Worm (Caenorhabditis elegans) whole organism, L1 larva: ENCODE data around the gene C06E4.2.

ENCODE experiments used
- C04F5.9 ChIP-seq: sonication (generic microtip); optimal IDR thresholded peaks from 2 replicates; lab custom pipeline; 2016; ENCODE audit warnings: missing genetic modification characterization, missing compliant biosample characterization
- C34B4.2 ChIP-seq: sonication (generic microtip); optimal IDR thresholded peaks from 2 replicates; lab custom pipeline; 2017; ENCODE audit warnings: mild to moderate bottlenecking, missing genetic modification characterization, missing compliant biosample characterization
- F16B12.6 ChIP-seq: fragments of 150-350 bp; optimal IDR thresholded peaks from 2 replicates; lab custom pipeline; 2014; ENCODE audit warnings: missing biosample characterization, missing genetic modification characterization
- aha-1 ChIP-seq: fragments of 150-350 bp; optimal IDR thresholded peaks from 2 replicates; lab custom pipeline; 2014; ENCODE audit warnings: missing biosample characterization, missing genetic modification characterization
- alr-1 ChIP-seq: fragments of 200-800 bp; sonication (Bioruptor generic); optimal IDR thresholded peaks from 2 replicates; lab custom pipeline; 2018; ENCODE audit warnings: borderline replicate concordance, mild to moderate bottlenecking, missing genetic modification characterization, missing compliant biosample characterization
- aly-2 ChIP-seq: fragments of 150-350 bp; optimal IDR thresholded peaks from 2 replicates; lab custom pipeline; 2014; ENCODE audit warnings: missing biosample characterization, missing genetic modification characterization
- ces-1 ChIP-seq: fragments of 150-350 bp; optimal IDR thresholded peaks from 2 replicates; lab custom pipeline; 2014; ENCODE audit warnings: missing biosample characterization, missing genetic modification reagents, missing genetic modification characterization
- dpl-1 ChIP-seq, 3 experiments: fragments of 150-350 bp in 2 of 3; sonication (generic microtip) in 1 of 3; optimal IDR thresholded peaks; 2 replicates each; lab custom pipeline; 2014 to 2017; ENCODE audit warnings: missing biosample characterization in 3 of 3, missing genetic modification characterization in 3 of 3, missing genetic modification reagents in 3 of 3
- dsc-1 ChIP-seq: sonication (generic microtip); optimal IDR thresholded peaks from 2 replicates; lab custom pipeline; 2016; ENCODE audit warnings: mild to moderate bottlenecking, missing genetic modification characterization, missing compliant biosample characterization
- egl-13 ChIP-seq: sonication (generic microtip); optimal IDR thresholded peaks from 2 replicates; lab custom pipeline; 2016; ENCODE audit warnings: missing genotype, missing genetic modification reagents, missing genetic modification characterization, missing compliant biosample characterization
- egl-27 ChIP-seq, 2 experiments: fragments of 150-350 bp in 1 of 2; sonication (generic microtip); optimal IDR thresholded peaks; 3 replicates each; lab custom pipeline; 2017 to 2018; ENCODE audit warnings: missing biosample characterization in 2 of 2, missing genetic modification characterization in 2 of 2, missing genetic modification reagents in 2 of 2
- ets-5 ChIP-seq: fragments of 200-800 bp; sonication (Bioruptor generic); IDR thresholded peaks from 2 replicates; pipeline ENCODE4 v1.3.6; 2022; ENCODE audit warnings: missing genetic modification characterization, missing compliant biosample characterization
- fkh-4 ChIP-seq: sonication (generic microtip); optimal IDR thresholded peaks from 2 replicates; lab custom pipeline; 2016; ENCODE audit warnings: missing compliant biosample characterization, missing genetic modification characterization, borderline replicate concordance
- fkh-8 ChIP-seq: sonication (generic microtip); optimal IDR thresholded peaks from 2 replicates; lab custom pipeline; 2016; ENCODE audit warnings: mild to moderate bottlenecking, missing genetic modification characterization, missing compliant biosample characterization
- fos-1 ChIP-seq: fragments of 150-350 bp; optimal IDR thresholded peaks from 2 replicates; lab custom pipeline; 2014; ENCODE audit warnings: missing biosample characterization, missing genetic modification characterization
- hlh-4 ChIP-seq: sonication (generic microtip); optimal IDR thresholded peaks from 2 replicates; lab custom pipeline; 2016; ENCODE audit warnings: mild to moderate bottlenecking, missing genetic modification characterization, missing compliant biosample characterization
- jun-1 ChIP-seq: fragments of 150-350 bp; optimal IDR thresholded peaks from 2 replicates; lab custom pipeline; 2014; ENCODE audit warnings: missing biosample characterization, missing genetic modification reagents, missing genetic modification characterization
- lin-13 ChIP-seq: fragments of 150-350 bp; optimal IDR thresholded peaks from 2 replicates; lab custom pipeline; 2014; ENCODE audit warnings: missing biosample characterization, missing genetic modification reagents, missing genetic modification characterization
- lin-14 ChIP-seq: fragments of 200-800 bp; sonication (Bioruptor generic); optimal IDR thresholded peaks from 2 replicates; lab custom pipeline; 2018; ENCODE audit warnings: mild to moderate bottlenecking, missing genetic modification characterization, moderate library complexity, missing compliant biosample characterization
- lin-35 ChIP-seq, 2 experiments: fragments of 150-350 bp; optimal IDR thresholded peaks; 2 replicates each; lab custom pipeline; 2014; ENCODE audit warnings: missing biosample characterization in 2 of 2, missing genetic modification characterization in 2 of 2, missing genetic modification reagents in 2 of 2
- lsy-2 ChIP-seq, 2 experiments: fragments of 150-350 bp; optimal IDR thresholded peaks; 2 replicates each; lab custom pipeline; 2014; ENCODE audit warnings: missing biosample characterization in 2 of 2, missing genetic modification characterization in 2 of 2
- mef-2 ChIP-seq: fragments of 150-350 bp; optimal IDR thresholded peaks from 2 replicates; lab custom pipeline; 2014; ENCODE audit warnings: missing biosample characterization, missing genetic modification characterization
- mep-1 ChIP-seq: fragments of 150-350 bp; optimal IDR thresholded peaks from 2 replicates; lab custom pipeline; 2014; ENCODE audit warnings: missing biosample characterization, missing genetic modification characterization
- nhr-20 ChIP-seq: sonication (generic microtip); optimal IDR thresholded peaks from 2 replicates; lab custom pipeline; 2016; ENCODE audit warnings: mild to moderate bottlenecking, missing genetic modification characterization, missing compliant biosample characterization
- nhr-237 ChIP-seq: fragments of 150-350 bp; optimal IDR thresholded peaks from 2 replicates; lab custom pipeline; 2014; ENCODE audit warnings: missing biosample characterization, missing genetic modification characterization
- nhr-71 ChIP-seq: sonication (generic microtip); optimal IDR thresholded peaks from 2 replicates; lab custom pipeline; 2016; ENCODE audit warnings: mild to moderate bottlenecking, missing genetic modification characterization, moderate library complexity, missing compliant biosample characterization
- nhr-76 ChIP-seq: sonication (generic microtip); optimal IDR thresholded peaks from 2 replicates; lab custom pipeline; 2017; ENCODE audit warnings: missing biosample characterization, missing genetic modification characterization
- nhr-84 ChIP-seq: sonication (generic microtip); optimal IDR thresholded peaks from 2 replicates; lab custom pipeline; 2017; ENCODE audit warnings: missing biosample characterization, missing genetic modification characterization
- nhr-85 ChIP-seq: sonication (generic microtip); peaks from one replicate; lab custom pipeline; 2016; ENCODE audit warnings: missing genetic modification characterization, inconsistent platforms, missing compliant biosample characterization
- nhr-90 ChIP-seq: sonication (generic microtip); optimal IDR thresholded peaks from 2 replicates; lab custom pipeline; 2016; ENCODE audit warnings: mild to moderate bottlenecking, missing genetic modification characterization, missing compliant biosample characterization; ENCODE audit not compliant: poor library complexity
- snu-23 ChIP-seq: sonication (generic microtip); optimal IDR thresholded peaks from 2 replicates; lab custom pipeline; 2016; ENCODE audit warnings: missing genetic modification characterization, missing compliant biosample characterization
- sup-37 ChIP-seq: fragments of 200-800 bp; sonication (Bioruptor generic); optimal IDR thresholded peaks from 2 replicates; lab custom pipeline; 2018; ENCODE audit warnings: mild to moderate bottlenecking, missing genetic modification characterization, missing compliant biosample characterization
- swsn-7 ChIP-seq: sonication (generic microtip); optimal IDR thresholded peaks from 2 replicates; lab custom pipeline; 2016; ENCODE audit warnings: missing genetic modification characterization, missing compliant biosample characterization
- tbx-2 ChIP-seq: sonication (generic microtip); optimal IDR thresholded peaks from 2 replicates; lab custom pipeline; 2016; ENCODE audit warnings: missing genetic modification characterization, missing compliant biosample characterization
- unc-86 ChIP-seq: sonication (generic microtip); optimal IDR thresholded peaks from 2 replicates; lab custom pipeline; 2016; ENCODE audit warnings: missing genetic modification characterization, missing compliant biosample characterization
- vab-15 ChIP-seq: sonication (generic microtip); optimal IDR thresholded peaks from 2 replicates; lab custom pipeline; 2017; ENCODE audit warnings: missing genotype, mild to moderate bottlenecking, missing genetic modification characterization, missing compliant biosample characterization

C06E4.2 gene

DNA sequence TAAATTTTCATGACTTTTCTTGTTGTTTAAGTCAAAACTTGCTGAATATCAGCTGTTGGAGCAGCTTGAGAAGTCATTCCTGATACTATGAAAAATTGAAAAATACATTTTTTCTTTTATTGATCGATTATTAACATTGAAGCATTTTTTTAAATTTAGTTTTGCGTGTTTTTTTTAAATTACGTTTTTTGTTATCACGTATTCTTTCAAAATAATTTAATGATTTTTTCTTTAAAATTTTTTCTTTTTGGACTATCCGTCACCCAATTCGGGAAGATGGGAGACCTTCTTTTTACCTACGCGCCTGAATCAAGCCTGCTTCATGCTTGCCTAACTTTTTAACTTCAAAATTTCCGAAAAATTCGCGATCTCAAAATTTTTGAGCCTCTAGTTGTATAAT is 17.4 kb downstream of the C06E4.2 start, which contains the start of gene F42C5.5:
Gene F42C5.5 (minus strand): TSS at position 101 of the 400 bp plus-strand sequence.
- TF ChIP-seq dpl-1 (GFP tag; optimal IDR thresholded peaks at IDR 0.05; lab: Kevin White, UChicago) (no peak), lin-35 (GFP tag; optimal IDR thresholded peaks at IDR 0.05; lab: Kevin White, UChicago) (no peak), ces-1 (GFP tag; lab: Kevin White, UChicago) (no peak), aha-1 (tag; lab: Kevin White, UChicago) (no peak), sup-37 (GFP tag; lab: Kevin White, UChicago) (no peak), lin-13 (GFP tag; lab: Kevin White, UChicago) (no peak), C04F5.9 (tag; lab: Kevin White, UChicago) (no peak), alr-1 (tag; lab: Kevin White, UChicago) (no peak), ets-5 (GFP tag; lab: Robert Waterston, UW) (no peak), snu-23 (no peak), lsy-2 (tag; optimal IDR thresholded peaks at IDR 0.05; lab: Kevin White, UChicago) (no peak), egl-27 (tag; optimal IDR thresholded peaks at IDR 0.05; lab: Kevin White, UChicago) (no peak), vab-15 (tag; lab: Kevin White, UChicago) (no peak), fos-1 (tag; lab: Kevin White, UChicago) (no peak)

DNA sequence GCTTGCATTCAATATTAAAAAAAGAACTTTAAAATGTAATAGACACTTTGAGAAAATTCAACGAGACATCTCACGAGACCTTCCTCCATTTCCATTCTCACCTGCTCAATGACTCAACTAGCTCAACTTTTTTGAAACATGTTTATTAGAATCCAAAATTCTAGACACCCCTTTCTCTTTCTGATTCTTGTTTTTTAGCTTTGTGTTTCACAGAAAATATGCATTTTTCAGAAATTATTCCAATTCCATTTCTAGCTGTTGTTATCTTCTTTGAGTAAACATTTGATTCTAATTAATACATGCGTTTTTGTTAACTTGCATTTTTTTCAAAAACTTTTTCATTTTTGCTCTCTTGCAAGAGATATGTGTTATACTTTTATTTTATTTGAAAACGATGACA is 24.7 kb downstream of the C06E4.2 start:
- peak; percentile 69 for TF ChIP-seq hlh-4 (tag; lab: Kevin White, UChicago)
- TF ChIP-seq nhr-71, result peak; percentile 35
- TF ChIP-seq fkh-8 (tag; lab: Kevin White, UChicago), result peak; percentile 60
- no peak for TF ChIP-seq C34B4.2 (tag; lab: Kevin White, UChicago)
- no peak for TF ChIP-seq dsc-1 (tag; lab: Kevin White, UChicago)

- TF ChIP-seq sup-37 (GFP tag; lab: Kevin White, UChicago) (no peak), ces-1 (GFP tag; lab: Kevin White, UChicago) (no peak), mef-2 (tag; lab: Kevin White, UChicago) (no peak), jun-1 (tag; lab: Kevin White, UChicago) (no peak), aly-2 (no peak), nhr-84 (tag; lab: Kevin White, UChicago) (no peak), nhr-90 (tag; lab: Kevin White, UChicago) (no peak), egl-13 (tag; lab: Kevin White, UChicago) (no peak), swsn-7 (tag; lab: Kevin White, UChicago) (no peak)
These were observed 28.6 kb downstream of the C06E4.2 start, which contains the start of gene npr-27 for ce11 chrIV:7305325-7305724. TSS of gene npr-27 (plus strand) at chrIV:7305625.

- TF ChIP-seq tbx-2 (tag; lab: Kevin White, UChicago), result no peak
- no peak for TF ChIP-seq fkh-4 (tag; lab: Kevin White, UChicago)
- TF ChIP-seq fos-1 (tag; lab: Kevin White, UChicago), result no peak
- TF ChIP-seq F16B12.6 (tag; lab: Kevin White, UChicago), result no peak
- TF ChIP-seq C04F5.9 (tag; lab: Kevin White, UChicago), result no peak
- TF ChIP-seq unc-86 (tag; lab: Kevin White, UChicago), result no peak
- no peak for TF ChIP-seq nhr-76 (tag; lab: Kevin White, UChicago)
- TF ChIP-seq nhr-237 (tag; lab: Kevin White, UChicago), result no peak
- TF ChIP-seq, all 84 proteins: peak for 0
These were observed 32.2 kb downstream of the C06E4.2 start, which contains the start of gene F42C5.6 for ce11 chrIV:7308974-7309373. TSS of gene F42C5.6 (minus strand) at chrIV:7309074.

ce11 chrIV:7309678-7310077 is 32.9 kb downstream of the C06E4.2 start:
- TF ChIP-seq nhr-85 (tag; lab: Kevin White, UChicago) (peak; percentile 76), C04F5.9 (tag; lab: Kevin White, UChicago) (no peak), nhr-20 (tag; lab: Kevin White, UChicago) (peak; percentile 11), snu-23 (peak; percentile 16), mep-1 (tag; lab: Kevin White, UChicago) (no peak), swsn-7 (tag; lab: Kevin White, UChicago) (no peak), lin-14 (GFP tag; lab: Kevin White, UChicago) (peak; percentile 52), nhr-71 (peak; percentile 15)
